Fruit fly (Drosophila melanogaster) whole organism, prepupa: ENCODE results near the gene CG3655.

Experiments used
- Blimp-1 ChIP-seq: fragments of 200-800 bp; sonication (Bioruptor generic); optimal IDR thresholded peaks from 3 replicates; lab custom pipeline; 2017; ENCODE audit warnings: missing biosample characterization, missing genetic modification characterization, mild to moderate bottlenecking, moderate library complexity, missing genetic modification reagents
- CG10631 ChIP-seq: fragments of 200-800 bp; sonication (Bioruptor generic); optimal IDR thresholded peaks from 2 replicates; lab custom pipeline; 2016; ENCODE audit warnings: missing biosample characterization, missing genetic modification characterization
- CG10669 ChIP-seq: fragments of 200-800 bp; sonication (Bioruptor generic); optimal IDR thresholded peaks from 3 replicates; lab custom pipeline; 2018; ENCODE audit warnings: missing biosample characterization, mild to moderate bottlenecking, missing genetic modification characterization, moderate library complexity
- CG11294 ChIP-seq: fragments of 200-800 bp; sonication (Bioruptor generic); IDR thresholded peaks from 2 replicates; pipeline ENCODE4 v1.3.6; 2022; ENCODE audit warnings: missing biosample characterization, missing genetic modification characterization
- CG11762 ChIP-seq: fragments of 200-800 bp; sonication (Bioruptor generic); optimal IDR thresholded peaks from 3 replicates; lab custom pipeline; 2016; ENCODE audit warnings: missing biosample characterization, missing genetic modification characterization; ENCODE audit not compliant: insufficient read depth
- CG11902 ChIP-seq: fragments of 200-800 bp; sonication (Bioruptor generic); optimal IDR thresholded peaks from 3 replicates; lab custom pipeline; 2016; ENCODE audit warnings: missing biosample characterization, missing genetic modification characterization
- CG15336 ChIP-seq: fragments of 200-800 bp; sonication (Bioruptor generic); IDR thresholded peaks from 2 replicates; pipeline ENCODE4 v1.3.6; 2022; ENCODE audit warnings: missing biosample characterization, missing genetic modification characterization
- CG1621 ChIP-seq: fragments of 200-800 bp; sonication (Bioruptor generic); optimal IDR thresholded peaks from 3 replicates; lab custom pipeline; 2018; ENCODE audit warnings: missing biosample characterization, mild to moderate bottlenecking, missing genetic modification characterization
- CG16779 ChIP-seq: fragments of 200-800 bp; sonication (Bioruptor generic); optimal IDR thresholded peaks from 3 replicates; lab custom pipeline; 2017; ENCODE audit warnings: missing biosample characterization, mild to moderate bottlenecking, missing genetic modification characterization
- CG3032 ChIP-seq: fragments of 200-800 bp; optimal IDR thresholded peaks from 2 replicates; lab custom pipeline; 2019; ENCODE audit warnings: missing biosample characterization, mild to moderate bottlenecking, missing genetic modification characterization, moderate library complexity
- CG32006 ChIP-seq: fragments of 200-800 bp; sonication (Bioruptor generic); optimal IDR thresholded peaks from 3 replicates; lab custom pipeline; 2017; ENCODE audit warnings: missing biosample characterization, mild to moderate bottlenecking, missing genetic modification characterization
- CG34406 ChIP-seq: fragments of 200-800 bp; sonication (Bioruptor generic); optimal IDR thresholded peaks from 3 replicates; lab custom pipeline; 2016; ENCODE audit warnings: missing biosample characterization, missing genetic modification characterization
- CG3919 ChIP-seq: fragments of 200-800 bp; sonication (Bioruptor generic); optimal IDR thresholded peaks from 3 replicates; lab custom pipeline; 2016; ENCODE audit warnings: missing biosample characterization, missing genetic modification characterization
- CG4318 ChIP-seq: fragments of 200-800 bp; sonication (Bioruptor generic); optimal IDR thresholded peaks from 3 replicates; lab custom pipeline; 2017; ENCODE audit warnings: missing biosample characterization, mild to moderate bottlenecking, missing genetic modification characterization
- CG6276 ChIP-seq: fragments of 200-800 bp; sonication (Bioruptor generic); optimal IDR thresholded peaks from 2 replicates; lab custom pipeline; 2017; ENCODE audit warnings: missing biosample characterization, mild to moderate bottlenecking, missing genetic modification characterization
- CG6792 ChIP-seq: fragments of 200-800 bp; sonication (Bioruptor generic); optimal IDR thresholded peaks from 3 replicates; lab custom pipeline; 2016; ENCODE audit warnings: missing biosample characterization, missing genetic modification characterization
- CG6808 ChIP-seq: fragments of 200-800 bp; sonication (Bioruptor generic); optimal IDR thresholded peaks from 3 replicates; lab custom pipeline; 2017; ENCODE audit warnings: missing biosample characterization, missing genetic modification characterization, mild to moderate bottlenecking, moderate library complexity, missing genetic modification reagents
- CG7368 ChIP-seq: fragments of 200-800 bp; sonication (Bioruptor generic); optimal IDR thresholded peaks from 3 replicates; lab custom pipeline; 2016; ENCODE audit warnings: missing biosample characterization, missing genetic modification characterization
- CG8119 ChIP-seq: fragments of 200-800 bp; sonication (Bioruptor generic); IDR thresholded peaks from 3 replicates; pipeline ENCODE4 v1.3.6; 2022; ENCODE audit warnings: missing biosample characterization, missing genetic modification characterization
- CG8319 ChIP-seq: fragments of 200-800 bp; sonication (Bioruptor generic); optimal IDR thresholded peaks from 3 replicates; lab custom pipeline; 2016; ENCODE audit warnings: missing biosample characterization, missing genetic modification characterization
- CG8632 ChIP-seq: fragments of 200-800 bp; sonication (Bioruptor generic); optimal IDR thresholded peaks from 3 replicates; lab custom pipeline; 2016; ENCODE audit warnings: missing biosample characterization, missing genetic modification characterization
- CG9139 ChIP-seq: fragments of 200-800 bp; sonication (Bioruptor generic); optimal IDR thresholded peaks from 3 replicates; lab custom pipeline; 2017; ENCODE audit warnings: missing biosample characterization, mild to moderate bottlenecking, missing genetic modification characterization
- Eip75B ChIP-seq: fragments of 200-800 bp; sonication (Bioruptor generic); optimal IDR thresholded peaks from 3 replicates; lab custom pipeline; 2016; ENCODE audit warnings: missing biosample characterization, missing genetic modification characterization
- Eip93F ChIP-seq: fragments of 200-800 bp; sonication (Bioruptor generic); optimal IDR thresholded peaks from 2 replicates; lab custom pipeline; 2016; ENCODE audit warnings: missing biosample characterization, mild to moderate bottlenecking, missing genetic modification characterization
- Ets21C ChIP-seq: fragments of 200-800 bp; sonication (Bioruptor generic); optimal IDR thresholded peaks from 3 replicates; lab custom pipeline; 2016; ENCODE audit warnings: missing biosample characterization, missing genetic modification characterization
- Ets96B ChIP-seq: fragments of 200-800 bp; optimal IDR thresholded peaks from 2 replicates; lab custom pipeline; 2019; ENCODE audit warnings: missing biosample characterization, mild to moderate bottlenecking, missing genetic modification characterization, moderate library complexity
- Gug ChIP-seq: fragments of 200-800 bp; sonication (Bioruptor generic); IDR thresholded peaks from 2 replicates; pipeline ENCODE4 v1.3.6; 2022; ENCODE audit warnings: missing biosample characterization, missing genetic modification characterization
- Hr39 ChIP-seq: fragments of 200-800 bp; sonication (Bioruptor generic); optimal IDR thresholded peaks from 2 replicates; lab custom pipeline; 2016; ENCODE audit warnings: missing biosample characterization, missing genetic modification characterization
- Hr4 ChIP-seq: fragments of 200-800 bp; sonication (Bioruptor generic); optimal IDR thresholded peaks from 3 replicates; lab custom pipeline; 2016; ENCODE audit warnings: missing biosample characterization, missing genetic modification characterization
- Lpt ChIP-seq: fragments of 200-800 bp; sonication (Bioruptor generic); optimal IDR thresholded peaks from 3 replicates; lab custom pipeline; 2016; ENCODE audit warnings: missing biosample characterization, missing genetic modification characterization
- Met ChIP-seq: fragments of 200-800 bp; sonication (Bioruptor generic); optimal IDR thresholded peaks from 3 replicates; lab custom pipeline; 2016; ENCODE audit warnings: missing biosample characterization, missing genetic modification characterization
- OdsH ChIP-seq: fragments of 200-800 bp; sonication (Bioruptor generic); optimal IDR thresholded peaks from 3 replicates; lab custom pipeline; 2016; ENCODE audit warnings: missing biosample characterization, missing genetic modification characterization
- Smox ChIP-seq: fragments of 200-800 bp; sonication (Bioruptor generic); optimal IDR thresholded peaks from 3 replicates; lab custom pipeline; 2016; ENCODE audit warnings: missing biosample characterization, missing genetic modification characterization
- Sox14 ChIP-seq: fragments of 200-800 bp; sonication (Bioruptor generic); optimal IDR thresholded peaks from 3 replicates; lab custom pipeline; 2016; ENCODE audit warnings: missing biosample characterization, missing genetic modification characterization
- Sox15 ChIP-seq: fragments of 200-800 bp; sonication (Bioruptor generic); optimal IDR thresholded peaks from 3 replicates; lab custom pipeline; 2016; ENCODE audit warnings: missing biosample characterization, missing genetic modification characterization
- achi ChIP-seq: fragments of 200-800 bp; sonication (Bioruptor generic); optimal IDR thresholded peaks from 3 replicates; lab custom pipeline; 2016; ENCODE audit warnings: missing biosample characterization, missing genetic modification characterization
- cyc ChIP-seq: fragments of 200-800 bp; sonication (Bioruptor generic); optimal IDR thresholded peaks from 3 replicates; lab custom pipeline; 2016; ENCODE audit warnings: missing biosample characterization, missing genetic modification characterization
- dac ChIP-seq: fragments of 200-800 bp; sonication (Bioruptor generic); optimal IDR thresholded peaks from 2 replicates; lab custom pipeline; 2017; ENCODE audit warnings: missing biosample characterization, mild to moderate bottlenecking, missing genetic modification characterization
- eg ChIP-seq: fragments of 200-800 bp; sonication (Bioruptor generic); IDR thresholded peaks from 3 replicates; pipeline ENCODE4 v1.3.6; 2022; ENCODE audit warnings: missing biosample characterization, missing genetic modification characterization
- esn ChIP-seq: fragments of 200-800 bp; sonication (Bioruptor generic); optimal IDR thresholded peaks from 2 replicates; lab custom pipeline; 2016; ENCODE audit warnings: missing biosample characterization, mild to moderate bottlenecking, missing genetic modification characterization, moderate library complexity
- fd59A ChIP-seq: fragments of 200-800 bp; sonication (Bioruptor generic); optimal IDR thresholded peaks from 2 replicates; lab custom pipeline; 2017; ENCODE audit warnings: missing biosample characterization, mild to moderate bottlenecking, missing genetic modification characterization, missing genetic modification reagents
- lz ChIP-seq: fragments of 200-800 bp; sonication (Bioruptor generic); optimal IDR thresholded peaks from 3 replicates; lab custom pipeline; 2016; ENCODE audit warnings: missing biosample characterization, missing genetic modification characterization
- pdm3 ChIP-seq: fragments of 200-800 bp; sonication (Bioruptor generic); optimal IDR thresholded peaks from 3 replicates; lab custom pipeline; 2016; ENCODE audit warnings: missing biosample characterization, missing genetic modification characterization
- salr ChIP-seq, 2 experiments: fragments of 200-800 bp; sonication (Bioruptor generic); optimal IDR thresholded peaks; 3 replicates each; lab custom pipeline; 2016 to 2018; ENCODE audit warnings: missing biosample characterization in 2 of 2, missing genetic modification characterization in 2 of 2, mild to moderate bottlenecking in 1 of 2
- spab ChIP-seq: fragments of 200-800 bp; sonication (Bioruptor generic); optimal IDR thresholded peaks from 2 replicates; lab custom pipeline; 2017; ENCODE audit warnings: missing biosample characterization, mild to moderate bottlenecking, missing genetic modification characterization, missing genetic modification reagents
- ss ChIP-seq, 2 experiments: fragments of 200-800 bp; sonication (Bioruptor generic); optimal IDR thresholded peaks; 2 replicates in 1 of 2; 3 replicates in 1 of 2; lab custom pipeline; 2017 to 2018; ENCODE audit warnings: mild to moderate bottlenecking in 2 of 2, missing biosample characterization in 2 of 2, missing genetic modification characterization in 2 of 2, moderate library complexity in 1 of 2
- svp ChIP-seq: fragments of 200-800 bp; sonication (Bioruptor generic); peaks from one replicate; lab custom pipeline; 2016; ENCODE audit warnings: missing biosample characterization, missing genetic modification characterization
- topi ChIP-seq: fragments of 200-800 bp; sonication (Bioruptor generic); optimal IDR thresholded peaks from 3 replicates; lab custom pipeline; 2016; ENCODE audit warnings: missing biosample characterization, missing genetic modification characterization
- vri ChIP-seq: fragments of 200-800 bp; sonication (Bioruptor generic); optimal IDR thresholded peaks from 3 replicates; lab custom pipeline; 2016; ENCODE audit warnings: missing biosample characterization, mild to moderate bottlenecking, missing genetic modification characterization

CG3655 gene

dm6 chrX:1041407-1042038, 93.2 kb downstream of the CG3655 start (continued):
- no peak for TF ChIP-seq CG11902
- TF ChIP-seq svp (GFP tag; lab: Kevin White, UChicago): peak; percentile 69
- no peak for TF ChIP-seq CG6808 (GFP tag; lab: Kevin White, UChicago)
- TF ChIP-seq CG3919 (GFP tag; lab: Kevin White, UChicago): peak; percentile 40
- peak; percentile 75 for TF ChIP-seq CG15336
- peak; percentile 28 for TF ChIP-seq CG34406 (GFP tag; lab: Kevin White, UChicago)
- TF ChIP-seq vri (GFP tag; lab: Kevin White, UChicago): no peak
- peak; percentile 49; the same call in 2 of the 3 replicates for TF ChIP-seq CG8119
- TF ChIP-seq CG10669 (GFP tag; lab: Kevin White, UChicago): peak; percentile 30

- no peak for TF ChIP-seq Ets21C (GFP tag; lab: Kevin White, UChicago)
- no peak for TF ChIP-seq CG7368
- no peak for TF ChIP-seq ss (GFP tag; optimal IDR thresholded peaks at IDR 0.05; lab: Kevin White, UChicago)
- no peak for TF ChIP-seq Ets96B (tag; lab: Kevin White, UChicago)
- TF ChIP-seq Eip93F (GFP tag; lab: Kevin White, UChicago): no peak
- TF ChIP-seq fd59A: no peak
- peak; percentile 56 for TF ChIP-seq CG1621 (tag; lab: Kevin White, UChicago)
- TF ChIP-seq pdm3 (GFP tag; lab: Kevin White, UChicago): no peak
- no peak for TF ChIP-seq eg (GFP tag; lab: Robert Waterston, UW)
- peak; percentile 23 for TF ChIP-seq topi (GFP tag; lab: Kevin White, UChicago)
- TF ChIP-seq CG11762 (GFP tag; lab: Kevin White, UChicago): no peak
- no peak for TF ChIP-seq CG9139 (GFP tag; lab: Kevin White, UChicago)
- TF ChIP-seq spab (GFP tag; lab: Kevin White, UChicago): no peak
- TF ChIP-seq esn: peak; percentile 25
- peak; percentile 18 for TF ChIP-seq cyc
- TF ChIP-seq Met: no peak
- TF ChIP-seq CG16779 (tag; lab: Kevin White, UChicago): no peak
- TF ChIP-seq CG11294 (GFP tag; lab: Robert Waterston, UW): no peak
- TF ChIP-seq Sox14 (GFP tag; lab: Kevin White, UChicago): peak; percentile 6
- no peak for TF ChIP-seq Lpt (GFP tag; lab: Kevin White, UChicago)
- TF ChIP-seq Sox15 (GFP tag; lab: Kevin White, UChicago): no peak
- no peak for TF ChIP-seq CG6276 (GFP tag; lab: Kevin White, UChicago)
- TF ChIP-seq CG8632: no peak
- TF ChIP-seq OdsH: no peak
- TF ChIP-seq Eip75B (GFP tag; lab: Kevin White, UChicago): no peak
- TF ChIP-seq CG8319: no peak
- TF ChIP-seq Gug: no peak
- TF ChIP-seq svp (GFP tag; lab: Kevin White, UChicago): peak; percentile 66
- peak; percentile 5 for TF ChIP-seq CG3032 (tag; lab: Kevin White, UChicago)
- TF ChIP-seq CG6792 (GFP tag; lab: Kevin White, UChicago): no peak
- TF ChIP-seq Hr4 (GFP tag; lab: Kevin White, UChicago): no peak
- TF ChIP-seq Blimp-1: no peak
- peak; percentile 4 for TF ChIP-seq lz (GFP tag; lab: Kevin White, UChicago)
- TF ChIP-seq CG32006 (GFP tag; lab: Kevin White, UChicago): no peak
- no peak for TF ChIP-seq CG6808 (GFP tag; lab: Kevin White, UChicago)
- TF ChIP-seq CG15336: no peak
- no peak for TF ChIP-seq salr (GFP tag; optimal IDR thresholded peaks at IDR 0.05; lab: Kevin White, UChicago)
- TF ChIP-seq CG10631 (GFP tag; lab: Kevin White, UChicago): no peak
- no peak for TF ChIP-seq Smox (GFP tag; lab: Kevin White, UChicago)
- no peak for TF ChIP-seq vri (GFP tag; lab: Kevin White, UChicago)
- no peak for TF ChIP-seq CG8119
- TF ChIP-seq achi (GFP tag; lab: Kevin White, UChicago): no peak
- peak; percentile 21 for TF ChIP-seq CG3919 (GFP tag; lab: Kevin White, UChicago)
- TF ChIP-seq Hr39 (GFP tag; lab: Kevin White, UChicago): no peak
- no peak for TF ChIP-seq dac
- TF ChIP-seq CG4318 (GFP tag; lab: Kevin White, UChicago): no peak
Observed at dm6 chrX:1033066-1033465, 101.6 kb downstream of the CG3655 start.
